Fruit fly (Drosophila melanogaster): ENCODE measurements around the gene pelo.

- TF ChIP-seq CG16779 (GFP tag; IDR thresholded peaks at IDR 0.05) (no peak), ham (GFP tag; IDR thresholded peaks at IDR 0.05) (no peak), pan (optimal IDR thresholded peaks at IDR 0.05) (no peak), pan (GFP tag; optimal IDR thresholded peaks at IDR 0.05 in 1 of 2, IDR thresholded peaks at IDR 0.05 in 1 of 2) (no peak), CG12071 (GFP tag; optimal IDR thresholded peaks at IDR 0.05) (no peak), CG17612 (GFP tag; IDR thresholded peaks at IDR 0.05) (no peak), kay (GFP tag; optimal IDR thresholded peaks at IDR 0.05) (no peak), Rfx (GFP tag; IDR thresholded peaks at IDR 0.05) (peak; percentile 13; the same call in 1 of the 2 replicates), CG6854 (GFP tag; optimal IDR thresholded peaks at IDR 0.05) (no peak), CG12769 (tag; optimal IDR thresholded peaks at IDR 0.05) (no peak), wek (GFP tag; optimal IDR thresholded peaks at IDR 0.05) (no peak), eyg (GFP tag; optimal IDR thresholded peaks at IDR 0.05) (no peak), Atf-2 (GFP tag; optimal IDR thresholded peaks at IDR 0.05) (no peak)
These were observed 37.6 kb upstream of the pelo start for dm6 chr2L:9662977-9663376.
